ENCODE assay signal across 1 fruit fly cellular context in genomic region chr3L:1816614-1817013, dm6.
A peak's percentile ranks its signal among the peaks of the same experiment; 100 is the strongest.
TF ChIP-seq lines count a peak whose summit lies in the region.

No protein-coding gene starts in this region.

TF ChIP-seq in whole organism, embryonic, 481 proteins besides CTCF, POLR2A, EP300 and RAD21 (continued from another document):
- no peak for TF ChIP-seq oc (tag; optimal IDR thresholded peaks at IDR 0.05; lab: Kevin White, UChicago)
- no peak for TF ChIP-seq CG15073 (GFP tag; optimal IDR thresholded peaks at IDR 0.05; lab: Kevin White, UChicago)
- TF ChIP-seq az2 (GFP tag; optimal IDR thresholded peaks at IDR 0.05; lab: Kevin White, UChicago), result no peak
- TF ChIP-seq ind (GFP tag; optimal IDR thresholded peaks at IDR 0.05; lab: Kevin White, UChicago), result no peak
- no peak for TF ChIP-seq HLH3B (GFP tag; IDR thresholded peaks at IDR 0.05; lab: Robert Waterston, UW)
- no peak for TF ChIP-seq ATbp (GFP tag; optimal IDR thresholded peaks at IDR 0.05; lab: Kevin White, UChicago)
- no peak for TF ChIP-seq CG8924 (tag; optimal IDR thresholded peaks at IDR 0.05; lab: Kevin White, UChicago)
- TF ChIP-seq vvl (GFP tag; IDR thresholded peaks at IDR 0.05; lab: Robert Waterston, UW), result 0 out of 2 replicates have a peak, but pooled peaks have one; percentile 18
- TF ChIP-seq wor (GFP tag; IDR thresholded peaks at IDR 0.05; lab: Robert Waterston, UW), result no peak
